Worm (Caenorhabditis elegans): ENCODE measurements around the gene odr-1.

ce11 chrX:13592367-13592766, 41.6 kb upstream of the odr-1 start, which contains the start of gene F54B11.4:
- TF ChIP-seq ama-1 (optimal IDR thresholded peaks at IDR 0.05) (no peak), R02D3.7 (tag; optimal IDR thresholded peaks at IDR 0.05) (no peak), mdl-1 (tag; optimal IDR thresholded peaks at IDR 0.05) (no peak), skn-1 (tag; optimal IDR thresholded peaks at IDR 0.05) (no peak), unc-62 (GFP tag; optimal IDR thresholded peaks at IDR 0.05) (no peak), nhr-237 (tag; optimal IDR thresholded peaks at IDR 0.05) (no peak), snpc-4 (tag; optimal IDR thresholded peaks at IDR 0.05) (no peak)

Measured in whole organism, L3 larva.